Fruit fly (Drosophila melanogaster): ENCODE data around the gene CG13712.

The CG13712 gene

dm6 chr3L:4691775-4692174 is 17.9 kb downstream of the CG13712 start (continued):
- TF ChIP-seq CG10209 (GFP tag; optimal IDR thresholded peaks at IDR 0.05) (peak; percentile 21), D (optimal IDR thresholded peaks at IDR 0.05) (no peak), D (GFP tag; optimal IDR thresholded peaks at IDR 0.05) (peak; percentile 37), br (optimal IDR thresholded peaks at IDR 0.05) (no peak), Sox102F (GFP tag; optimal IDR thresholded peaks at IDR 0.05) (peak; percentile 39), CG7839 (tag; optimal IDR thresholded peaks at IDR 0.05) (peak; percentile 24), Sox100B (GFP tag; optimal IDR thresholded peaks at IDR 0.05) (peak; percentile 31), CG12071 (GFP tag; optimal IDR thresholded peaks at IDR 0.05) (no peak), CG9727 (GFP tag; optimal IDR thresholded peaks at IDR 0.05) (no peak), hbn (GFP tag; IDR thresholded peaks at IDR 0.05; ENCODE audit: partially characterized antibody) (no peak), Awh (GFP tag; IDR thresholded peaks at IDR 0.05) (no peak), CG11456 (GFP tag; IDR thresholded peaks at IDR 0.05) (no peak), CG30431 (GFP tag; optimal IDR thresholded peaks at IDR 0.05) (no peak), HmgZ (tag; optimal IDR thresholded peaks at IDR 0.05) (no peak), NC2α (GFP tag; optimal IDR thresholded peaks at IDR 0.05) (no peak), CG17829 (tag; optimal IDR thresholded peaks at IDR 0.05) (peak; percentile 25), Ets97D (GFP tag; optimal IDR thresholded peaks at IDR 0.05) (no peak), CG2202 (tag; optimal IDR thresholded peaks at IDR 0.05) (no peak), CG1529 (GFP tag; optimal IDR thresholded peaks at IDR 0.05) (no peak), CG3163 (GFP tag; optimal IDR thresholded peaks at IDR 0.05) (no peak), CG5953 (GFP tag; IDR thresholded peaks at IDR 0.05) (no peak), Deaf1 (tag; optimal IDR thresholded peaks at IDR 0.05) (no peak), CG17385 (GFP tag; optimal IDR thresholded peaks at IDR 0.05) (no peak), CG6175 (GFP tag; IDR thresholded peaks at IDR 0.05) (no peak), CG15514 (GFP tag; optimal IDR thresholded peaks at IDR 0.05) (no peak), CG8924 (tag; optimal IDR thresholded peaks at IDR 0.05) (peak; percentile 16), CG18764 (GFP tag; optimal IDR thresholded peaks at IDR 0.05) (no peak), Jarid2 (GFP tag; optimal IDR thresholded peaks at IDR 0.05) (no peak), Pdp1 (GFP tag; optimal IDR thresholded peaks at IDR 0.05) (no peak), croc (GFP tag; conservative IDR thresholded peaks at IDR 0.05) (no peak), CG10274 (GFP tag; optimal IDR thresholded peaks at IDR 0.05) (no peak), CG7987 (GFP tag; optimal IDR thresholded peaks at IDR 0.05) (no peak), Oli (tag; optimal IDR thresholded peaks at IDR 0.05) (peak; percentile 50), grn (GFP tag; optimal IDR thresholded peaks at IDR 0.05) (no peak), CG32767 (GFP tag; IDR thresholded peaks at IDR 0.05) (no peak), ttk (GFP tag; IDR thresholded peaks at IDR 0.05) (no peak), Dp (GFP tag; optimal IDR thresholded peaks at IDR 0.05) (no peak), crol (GFP tag; IDR thresholded peaks at IDR 0.05) (no peak), zen2 (GFP tag; IDR thresholded peaks at IDR 0.05; ENCODE audit: partially characterized antibody) (no peak), Nf-YB (GFP tag; optimal IDR thresholded peaks at IDR 0.05) (no peak), insv (GFP tag; optimal IDR thresholded peaks at IDR 0.05) (no peak), nerfin-1 (tag; optimal IDR thresholded peaks at IDR 0.05) (no peak), CG15601 (tag; optimal IDR thresholded peaks at IDR 0.05) (peak; percentile 45), dimm (GFP tag; IDR thresholded peaks at IDR 0.05) (no peak), Dref (GFP tag; IDR thresholded peaks at IDR 0.05) (no peak), CG12299 (tag; optimal IDR thresholded peaks at IDR 0.05) (no peak), CG12942 (GFP tag; optimal IDR thresholded peaks at IDR 0.05) (no peak), YL-1 (GFP tag; optimal IDR thresholded peaks at IDR 0.05) (no peak), CG13287 (GFP tag; IDR thresholded peaks at IDR 0.05; ENCODE audit: partially characterized antibody) (no peak), Stat92E (GFP tag; optimal IDR thresholded peaks at IDR 0.05) (no peak), CG8765 (GFP tag; IDR thresholded peaks at IDR 0.05) (no peak), Oaz (GFP tag; IDR thresholded peaks at IDR 0.05) (no peak)

Measured in whole organism, embryonic.